Worm (Caenorhabditis elegans): ENCODE results near the gene B0280.17.

B0280.17 gene

DNA sequence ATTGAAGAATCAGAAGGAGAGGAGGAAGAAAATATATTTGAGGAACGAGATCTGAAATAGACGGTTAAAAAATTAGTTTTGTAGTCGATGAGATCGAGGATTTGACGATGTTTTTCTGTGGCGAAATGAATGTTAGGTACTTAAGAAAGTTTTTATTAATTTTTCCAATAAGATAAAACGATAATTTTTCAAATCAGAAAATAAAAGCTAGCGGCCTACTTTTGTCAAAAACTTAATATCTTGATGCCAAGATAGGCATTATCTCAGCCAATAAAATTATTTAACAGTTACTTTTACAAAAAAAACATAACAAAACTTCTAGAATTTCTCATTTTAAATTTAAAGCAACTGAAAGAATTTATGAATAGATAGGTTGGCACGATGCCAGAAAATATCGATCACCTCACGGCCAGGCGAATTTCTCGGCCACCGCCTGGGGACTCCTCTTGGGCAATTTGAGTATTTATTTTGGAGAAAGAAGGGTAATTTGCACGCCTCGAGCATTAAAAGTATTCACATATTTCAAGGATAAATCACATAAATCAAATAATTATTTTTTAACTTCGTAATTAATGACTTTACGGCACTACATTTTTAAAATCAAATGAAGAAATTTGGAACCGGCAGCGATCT is 48.1 kb downstream of the B0280.17 start, which contains the start of gene fubl-2 (continued):
- TF ChIP-seq unc-42 (tag; optimal IDR thresholded peaks at IDR 0.05) (peak; percentile 16), tbx-7 (tag; optimal IDR thresholded peaks at IDR 0.05) (peak; percentile 54)

DNA sequence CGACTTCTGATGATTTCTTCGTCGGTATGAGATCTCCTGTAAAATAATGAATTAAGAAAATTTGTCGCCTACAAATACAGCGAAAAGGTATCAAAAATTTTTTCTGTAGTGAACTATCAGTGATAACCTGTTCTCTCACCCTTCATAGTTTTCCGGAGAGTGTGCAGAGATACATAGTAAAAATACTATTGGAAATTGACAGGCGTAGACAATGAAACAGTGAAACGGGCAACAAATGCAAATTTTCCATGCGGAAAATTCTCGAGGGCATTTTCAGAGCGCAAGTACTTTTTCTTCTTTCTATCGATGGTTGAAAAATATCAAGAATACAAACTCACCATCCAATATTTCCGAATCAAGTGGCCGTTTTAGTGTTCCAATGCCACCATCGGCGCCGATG is 48.7 kb downstream of the B0280.17 start:
- TF ChIP-seq K09A11.1 (tag; optimal IDR thresholded peaks at IDR 0.05; ENCODE audit: insufficient read depth) (no peak), hlh-13 (GFP tag; optimal IDR thresholded peaks at IDR 0.05) (no peak), unc-42 (tag; optimal IDR thresholded peaks at IDR 0.05) (no peak), T23F11.4 (GFP tag; optimal IDR thresholded peaks at IDR 0.05) (no peak), ceh-45 (GFP tag; IDR thresholded peaks at IDR 0.05) (no peak), pros-1 (tag; optimal IDR thresholded peaks at IDR 0.05) (no peak), rnt-1 (tag; optimal IDR thresholded peaks at IDR 0.05) (no peak), ceh-9 (tag; optimal IDR thresholded peaks at IDR 0.05) (no peak), odd-2 (tag; optimal IDR thresholded peaks at IDR 0.05) (no peak), mec-3 (tag; optimal IDR thresholded peaks at IDR 0.05; ENCODE audit: borderline replicate concordance) (no peak), ref-2 (tag; optimal IDR thresholded peaks at IDR 0.05) (no peak), K02D7.2 (tag; optimal IDR thresholded peaks at IDR 0.05) (no peak), tbx-2 (tag; optimal IDR thresholded peaks at IDR 0.05) (no peak), madf-2 (tag; optimal IDR thresholded peaks at IDR 0.05) (no peak), dve-1 (tag; optimal IDR thresholded peaks at IDR 0.05) (no peak), zip-5 (tag; optimal IDR thresholded peaks at IDR 0.05) (no peak), Y22D7AL.16 (tag; optimal IDR thresholded peaks at IDR 0.05) (no peak), ama-1 (optimal IDR thresholded peaks at IDR 0.05) (no peak)
